Worm (Caenorhabditis elegans) whole organism, L2 larva: ENCODE data around the gene fbxa-95.

Experiments
- R02D3.7 ChIP-seq: fragments of 150-350 bp; optimal IDR thresholded peaks from 2 replicates; lab custom pipeline; 2014; ENCODE audit warnings: missing biosample characterization, missing genetic modification characterization
- egl-27 ChIP-seq: sonication (generic microtip); optimal IDR thresholded peaks from 3 replicates; lab custom pipeline; 2017; ENCODE audit warnings: missing biosample characterization, missing genetic modification reagents, missing genetic modification characterization
- fos-1 ChIP-seq: fragments of 150-350 bp; optimal IDR thresholded peaks from 2 replicates; lab custom pipeline; 2014; ENCODE audit warnings: missing biosample characterization, missing genetic modification characterization
- mab-5 ChIP-seq: fragments of 150-350 bp; optimal IDR thresholded peaks from 2 replicates; lab custom pipeline; 2014; ENCODE audit warnings: missing biosample characterization, missing genetic modification characterization
- nhr-11 ChIP-seq: fragments of 150-350 bp; optimal IDR thresholded peaks from 2 replicates; lab custom pipeline; 2014; ENCODE audit warnings: missing biosample characterization, missing genetic modification characterization
- sma-9 ChIP-seq, 2 experiments: fragments of 150-350 bp in 1 of 2; sonication (generic microtip) in 1 of 2; optimal IDR thresholded peaks; 2 replicates each; lab custom pipeline; 2014 to 2016; ENCODE audit warnings: missing genetic modification characterization in 2 of 2, mild to moderate bottlenecking in 1 of 2, missing biosample characterization in 1 of 2, missing compliant biosample characterization in 1 of 2, missing genetic modification reagents in 1 of 2, moderate library complexity in 1 of 2
- unc-39 ChIP-seq: fragments of 150-350 bp; optimal IDR thresholded peaks from 2 replicates; lab custom pipeline; 2014; ENCODE audit warnings: missing biosample characterization, missing genetic modification characterization
- unc-62 ChIP-seq: fragments of 150-350 bp; optimal IDR thresholded peaks from 2 replicates; lab custom pipeline; 2014; ENCODE audit warnings: missing biosample characterization, missing genetic modification reagents, missing genetic modification characterization
- zag-1 ChIP-seq: fragments of 150-350 bp; optimal IDR thresholded peaks from 2 replicates; lab custom pipeline; 2014; ENCODE audit warnings: missing biosample characterization, missing genetic modification characterization
- ztf-1 ChIP-seq: fragments of 200-800 bp; sonication (Bioruptor generic); conservative IDR thresholded peaks from 2 replicates; pipeline ENCODE4 v1.3.6; 2022; ENCODE audit warnings: missing genetic modification characterization, missing compliant biosample characterization
- ztf-11 ChIP-seq: sonication (generic microtip); optimal IDR thresholded peaks from 2 replicates; lab custom pipeline; 2017; ENCODE audit warnings: missing biosample characterization, missing genetic modification characterization

ce11 chrV:15578386-15578785 is 7.1 kb downstream of the fbxa-95 start, which contains the start of gene F28F8.9:
- TF ChIP-seq R02D3.7 (tag; lab: Kevin White, UChicago) = peak; percentile 87
- no peak for TF ChIP-seq fos-1 (tag; lab: Kevin White, UChicago)
- no peak for TF ChIP-seq unc-39 (tag; lab: Kevin White, UChicago)
- no peak for TF ChIP-seq nhr-11
- TF ChIP-seq egl-27 (tag; lab: Kevin White, UChicago) = no peak
- no peak for TF ChIP-seq mab-5 (tag; lab: Kevin White, UChicago)
- no peak for TF ChIP-seq zag-1
- TF ChIP-seq sma-9 (GFP tag; optimal IDR thresholded peaks at IDR 0.05; lab: Kevin White, UChicago) = peak; percentile 39
- no peak for TF ChIP-seq sma-9 (tag; optimal IDR thresholded peaks at IDR 0.05; lab: Kevin White, UChicago)
- no peak for TF ChIP-seq ztf-11 (tag; lab: Kevin White, UChicago)
- no peak for TF ChIP-seq unc-62 (GFP tag; lab: Kevin White, UChicago)
- no peak for TF ChIP-seq ztf-1 (GFP tag; lab: Robert Waterston, UW)
